Worm (Caenorhabditis elegans) whole organism, midembryonic: ENCODE measurements around the gene ZK1307.3.

Source experiments
- klf-2 ChIP-seq: fragments of 200-800 bp; sonication (Bioruptor generic); conservative IDR thresholded peaks from 2 replicates; pipeline ENCODE4 v1.3.6; 2022; ENCODE audit warnings: missing genetic modification reagents, missing genetic modification characterization, missing compliant biosample characterization
- med-1 ChIP-seq: sonication (generic microtip); optimal IDR thresholded peaks from 2 replicates; lab custom pipeline; 2017; ENCODE audit warnings: missing genetic modification characterization, mild to moderate bottlenecking, missing compliant biosample characterization, antibody characterized with exemption, missing genetic modification reagents; ENCODE audit not compliant: insufficient read depth

- TF ChIP-seq klf-2 (GFP tag; lab: Robert Waterston, UW), result no peak
- TF ChIP-seq med-1 (GFP tag; lab: Kevin White, UChicago), result no peak
These were observed 46.9 kb downstream of the ZK1307.3 start for ce11 chrII:9605954-9606353.
